Worm (Caenorhabditis elegans) whole organism, mixed stage, embryonic: Measurements from ENCODE around the gene F44E7.3.

Experiments used
- M03D4.4 ChIP-seq: sonication (generic microtip); optimal IDR thresholded peaks from 2 replicates; lab custom pipeline; 2017; ENCODE audit warnings: mild to moderate bottlenecking, missing genetic modification characterization, missing compliant biosample characterization
- bed-3 ChIP-seq: fragments of 200-800 bp; sonication (Bioruptor generic); optimal IDR thresholded peaks from 3 replicates; lab custom pipeline; 2018; ENCODE audit warnings: mild to moderate bottlenecking, missing genetic modification characterization, moderate library complexity, missing compliant biosample characterization
- blmp-1 ChIP-seq: fragments of 150-350 bp; optimal IDR thresholded peaks from 2 replicates; lab custom pipeline; 2014; ENCODE audit warnings: missing biosample characterization, missing genetic modification characterization
- ceh-39 ChIP-seq: fragments of 150-350 bp; optimal IDR thresholded peaks from 2 replicates; lab custom pipeline; 2014; ENCODE audit warnings: missing biosample characterization, missing genetic modification characterization
- ceh-43 ChIP-seq: fragments of 200-800 bp; sonication (Bioruptor generic); optimal IDR thresholded peaks from 2 replicates; lab custom pipeline; 2018; ENCODE audit warnings: mild to moderate bottlenecking, missing genetic modification characterization, moderate library complexity, missing compliant biosample characterization
- ceh-83 ChIP-seq: fragments of 200-800 bp; sonication (Bioruptor generic); optimal IDR thresholded peaks from 2 replicates; lab custom pipeline; 2018; ENCODE audit warnings: mild to moderate bottlenecking, missing genetic modification characterization, missing compliant biosample characterization
- ces-1 ChIP-seq: fragments of 150-350 bp; optimal IDR thresholded peaks from 2 replicates; lab custom pipeline; 2014; ENCODE audit warnings: missing biosample characterization, missing genetic modification reagents, missing genetic modification characterization
- cnd-1 ChIP-seq: fragments of 200-800 bp; sonication (Bioruptor generic); optimal IDR thresholded peaks from 2 replicates; lab custom pipeline; 2018; ENCODE audit warnings: mild to moderate bottlenecking, missing genetic modification characterization, missing compliant biosample characterization
- drap-1 ChIP-seq: fragments of 200-800 bp; sonication (Bioruptor generic); optimal IDR thresholded peaks from 3 replicates; lab custom pipeline; 2018; ENCODE audit warnings: mild to moderate bottlenecking, missing genetic modification characterization, missing compliant biosample characterization
- elt-1 ChIP-seq: sonication (generic microtip); optimal IDR thresholded peaks from 2 replicates; lab custom pipeline; 2017; ENCODE audit warnings: missing genetic modification characterization, mild to moderate bottlenecking, missing compliant biosample characterization, antibody characterized with exemption, moderate library complexity, borderline replicate concordance; ENCODE audit not compliant: insufficient read depth
- elt-3 ChIP-seq: fragments of 150-350 bp; optimal IDR thresholded peaks from 2 replicates; lab custom pipeline; 2014; ENCODE audit warnings: missing biosample characterization, missing genetic modification characterization
- ham-2 ChIP-seq: fragments of 200-800 bp; sonication (Bioruptor generic); optimal IDR thresholded peaks from 2 replicates; lab custom pipeline; 2018; ENCODE audit warnings: mild to moderate bottlenecking, missing genetic modification characterization, missing compliant biosample characterization
- lin-13 ChIP-seq: fragments of 150-350 bp; optimal IDR thresholded peaks from 2 replicates; lab custom pipeline; 2014; ENCODE audit warnings: missing biosample characterization, missing genetic modification characterization
- lin-32 ChIP-seq: fragments of 200-800 bp; sonication (Bioruptor generic); optimal IDR thresholded peaks from 2 replicates; lab custom pipeline; 2018; ENCODE audit warnings: mild to moderate bottlenecking, missing genetic modification characterization, missing compliant biosample characterization
- lsy-2 ChIP-seq: fragments of 150-350 bp; optimal IDR thresholded peaks from 2 replicates; lab custom pipeline; 2014; ENCODE audit warnings: missing biosample characterization, missing genetic modification characterization
- mab-5 ChIP-seq: fragments of 150-350 bp; optimal IDR thresholded peaks from 2 replicates; lab custom pipeline; 2014; ENCODE audit warnings: missing biosample characterization, missing genetic modification characterization
- mep-1 ChIP-seq: fragments of 150-350 bp; optimal IDR thresholded peaks from 2 replicates; lab custom pipeline; 2017; ENCODE audit warnings: missing biosample characterization, missing genetic modification reagents, missing genetic modification characterization, inconsistent platforms
- mls-2 ChIP-seq: sonication (generic microtip); optimal IDR thresholded peaks from 2 replicates; lab custom pipeline; 2016; ENCODE audit warnings: mild to moderate bottlenecking, missing genetic modification characterization, moderate library complexity, missing compliant biosample characterization
- nhr-2 ChIP-seq: fragments of 150-350 bp; optimal IDR thresholded peaks from 2 replicates; lab custom pipeline; 2014; ENCODE audit warnings: missing biosample characterization, missing genetic modification characterization
- nhr-237 ChIP-seq: fragments of 150-350 bp; optimal IDR thresholded peaks from 2 replicates; lab custom pipeline; 2014; ENCODE audit warnings: missing biosample characterization, missing genetic modification characterization
- nhr-28 ChIP-seq: fragments of 150-350 bp; optimal IDR thresholded peaks from 2 replicates; lab custom pipeline; 2014; ENCODE audit warnings: missing biosample characterization, missing genetic modification characterization
- pha-4 ChIP-seq: fragments of 150-350 bp; optimal IDR thresholded peaks from 2 replicates; lab custom pipeline; 2018; ENCODE audit warnings: missing biosample characterization, missing genetic modification reagents, missing genetic modification characterization
- sem-2 ChIP-seq: fragments of 200-800 bp; sonication (Bioruptor generic); optimal IDR thresholded peaks from 2 replicates; lab custom pipeline; 2018; ENCODE audit warnings: mild to moderate bottlenecking, missing genetic modification characterization, missing compliant biosample characterization
- snpc-4 ChIP-seq: fragments of 150-350 bp; optimal IDR thresholded peaks from 2 replicates; lab custom pipeline; 2014; ENCODE audit warnings: missing biosample characterization, missing genetic modification characterization
- tbx-8 ChIP-seq: fragments of 200-800 bp; sonication (Bioruptor generic); optimal IDR thresholded peaks from 2 replicates; lab custom pipeline; 2018; ENCODE audit warnings: mild to moderate bottlenecking, missing genetic modification characterization, moderate library complexity, missing compliant biosample characterization
- unc-120 ChIP-seq: sonication (generic microtip); optimal IDR thresholded peaks from 2 replicates; lab custom pipeline; 2017; ENCODE audit warnings: missing genetic modification characterization, missing compliant biosample characterization; ENCODE audit not compliant: poor library complexity, severe bottlenecking
- unc-39 ChIP-seq: fragments of 150-350 bp; optimal IDR thresholded peaks from 2 replicates; lab custom pipeline; 2014; ENCODE audit warnings: missing biosample characterization, missing genetic modification characterization
- unc-62 ChIP-seq: fragments of 150-350 bp; optimal IDR thresholded peaks from 2 replicates; lab custom pipeline; 2014; ENCODE audit warnings: missing biosample characterization, missing genetic modification reagents, missing genetic modification characterization
- zip-8 ChIP-seq: fragments of 150-350 bp; optimal IDR thresholded peaks from 2 replicates; lab custom pipeline; 2014; ENCODE audit warnings: missing biosample characterization, missing genetic modification characterization
- ztf-11 ChIP-seq: fragments of 150-350 bp; optimal IDR thresholded peaks from 2 replicates; lab custom pipeline; 2014; ENCODE audit warnings: missing biosample characterization, missing genetic modification characterization

F44E7.3 gene

ce11 chrV:5760132-5760531 is 11.6 kb upstream of the F44E7.3 start, which contains the start of gene C53A3.1:
C53A3.1 (minus strand) TSS chrV:5760232.
- TF ChIP-seq bed-3 (GFP tag; lab: Kevin White, UChicago) (no peak), nhr-2 (no peak), ceh-83 (GFP tag; lab: Kevin White, UChicago) (no peak), mls-2 (no peak), ham-2 (no peak), drap-1 (no peak), ces-1 (GFP tag; lab: Kevin White, UChicago) (no peak), cnd-1 (no peak), nhr-28 (tag; lab: Kevin White, UChicago) (no peak), ceh-43 (GFP tag; lab: Kevin White, UChicago) (no peak), pha-4 (tag; lab: Kevin White, UChicago) (no peak), snpc-4 (no peak), zip-8 (tag; lab: Kevin White, UChicago) (no peak), blmp-1 (tag; lab: Kevin White, UChicago) (no peak), M03D4.4 (tag; lab: Kevin White, UChicago) (no peak), tbx-8 (GFP tag; lab: Kevin White, UChicago) (no peak), mab-5 (tag; lab: Kevin White, UChicago) (no peak)

ce11 chrV:5763787-5764186 is 8.0 kb upstream of the F44E7.3 start, which contains the start of gene pgph-3:
pgph-3 (minus strand) TSS chrV:5763846.
- TF ChIP-seq blmp-1 (tag; lab: Kevin White, UChicago) (peak; percentile 46), elt-1 (tag; lab: Kevin White, UChicago) (no peak), unc-120 (tag; lab: Kevin White, UChicago) (peak; percentile 40)

- TF ChIP-seq tbx-8 (GFP tag; lab: Kevin White, UChicago), result no peak
- TF ChIP-seq nhr-28 (tag; lab: Kevin White, UChicago), result no peak
Measured at ce11 chrV:5765081-5765480, 6.7 kb upstream of the F44E7.3 start, which contains the start of gene pgph-2. pgph-2 (plus strand) TSS chrV:5765127.

- no peak for TF ChIP-seq bed-3 (GFP tag; lab: Kevin White, UChicago)
- no peak for TF ChIP-seq lin-32
- no peak for TF ChIP-seq ztf-11 (tag; lab: Kevin White, UChicago)
- no peak for TF ChIP-seq mls-2
- no peak for TF ChIP-seq lsy-2 (tag; lab: Kevin White, UChicago)
- TF ChIP-seq tbx-8 (GFP tag; lab: Kevin White, UChicago), result no peak
- TF ChIP-seq blmp-1 (tag; lab: Kevin White, UChicago), result no peak
- no peak for TF ChIP-seq mab-5 (tag; lab: Kevin White, UChicago)
- TF ChIP-seq ceh-39 (tag; lab: Kevin White, UChicago), result no peak
- TF ChIP-seq ceh-83 (GFP tag; lab: Kevin White, UChicago), result no peak
- no peak for TF ChIP-seq unc-39 (tag; lab: Kevin White, UChicago)
- TF ChIP-seq mep-1 (tag; lab: Kevin White, UChicago), result no peak
- TF ChIP-seq snpc-4, result no peak
- no peak for TF ChIP-seq elt-3 (tag; lab: Kevin White, UChicago)
- TF ChIP-seq drap-1, result no peak
- TF ChIP-seq ces-1 (GFP tag; lab: Kevin White, UChicago), result no peak
Measured at ce11 chrV:5768292-5768695, 3.5 kb upstream of the F44E7.3 start.

- no peak for TF ChIP-seq nhr-237 (tag; lab: Kevin White, UChicago)
- TF ChIP-seq lin-13, result no peak
- no peak for TF ChIP-seq snpc-4
- TF ChIP-seq lin-32, result no peak
- TF ChIP-seq cnd-1, result no peak
- TF ChIP-seq unc-120 (tag; lab: Kevin White, UChicago), result no peak
Measured at ce11 chrV:5769500-5769899, 2.2 kb upstream of the F44E7.3 start.

- TF ChIP-seq nhr-237 (tag; lab: Kevin White, UChicago) (no peak), cnd-1 (no peak), ces-1 (GFP tag; lab: Kevin White, UChicago) (no peak), lin-32 (no peak), M03D4.4 (tag; lab: Kevin White, UChicago) (no peak), snpc-4 (no peak), ceh-39 (tag; lab: Kevin White, UChicago) (no peak), elt-1 (tag; lab: Kevin White, UChicago) (no peak), ham-2 (no peak), ztf-11 (tag; lab: Kevin White, UChicago) (no peak), zip-8 (tag; lab: Kevin White, UChicago) (no peak), unc-39 (tag; lab: Kevin White, UChicago) (no peak), unc-62 (no peak), sem-2 (GFP tag; lab: Kevin White, UChicago) (no peak), pha-4 (tag; lab: Kevin White, UChicago) (no peak), lsy-2 (tag; lab: Kevin White, UChicago) (no peak)
- TF ChIP-seq, all 35 proteins: peak for 0
Measured at ce11 chrV:5769999-5770398, 1.7 kb upstream of the F44E7.3 start.
